Worm (Caenorhabditis elegans): ENCODE measurements around the gene str-178.

DNA sequence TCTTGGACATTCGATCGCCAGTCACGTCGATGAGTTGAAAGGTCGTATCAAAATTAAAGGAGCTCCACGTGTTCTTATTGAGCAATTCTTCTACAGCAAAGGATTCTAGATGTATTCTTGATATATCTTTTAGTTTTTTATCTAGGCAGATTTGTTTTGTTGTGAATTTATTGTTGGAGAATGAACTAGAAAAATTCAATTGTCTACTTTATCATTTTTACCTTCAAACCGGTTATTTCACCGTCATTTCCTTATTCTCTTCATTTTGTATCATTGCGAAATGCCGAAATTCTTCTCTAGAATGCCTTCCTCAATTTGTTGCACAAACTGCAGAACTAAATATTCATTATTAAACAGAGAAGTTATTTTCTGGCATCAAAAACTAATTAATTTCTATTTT lies 12.9 kb upstream of the str-178 start, which contains the start of gene R11D1.10:
- TF ChIP-seq hmg-4 (GFP tag; optimal IDR thresholded peaks at IDR 0.05) (no peak), ama-1 (optimal IDR thresholded peaks at IDR 0.05) (no peak), ceh-36 (tag; optimal IDR thresholded peaks at IDR 0.05) (no peak)
